Worm (Caenorhabditis elegans): ENCODE data around the gene srh-59.

DNA sequence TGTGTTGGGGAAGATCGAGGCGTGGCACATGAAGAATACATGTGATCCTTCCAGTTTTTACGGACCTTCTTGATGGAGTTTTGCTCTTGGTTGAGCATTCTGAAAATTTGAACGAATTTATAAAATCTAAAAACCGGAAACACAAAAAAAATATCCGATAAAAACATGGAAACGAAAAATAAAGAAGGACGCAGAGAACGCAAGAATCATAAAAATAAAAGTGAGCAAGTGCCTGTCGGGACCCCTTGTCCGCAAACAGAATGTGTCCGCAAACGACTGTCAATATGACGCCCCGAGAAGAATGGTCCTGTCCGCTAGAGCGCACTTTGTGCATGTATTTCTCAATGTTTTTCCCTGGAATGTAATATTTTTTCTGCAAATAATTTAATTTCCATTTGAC, 27.9 kb downstream of the srh-59 start, which contains the start of gene Y49F6A.5:
- no peak for TF ChIP-seq fos-1 (tag; optimal IDR thresholded peaks at IDR 0.05)
- TF ChIP-seq aly-2 (tag; optimal IDR thresholded peaks at IDR 0.05) = no peak
- no peak for TF ChIP-seq nhr-237 (tag; optimal IDR thresholded peaks at IDR 0.05)
- no peak for TF ChIP-seq nhr-12 (tag; optimal IDR thresholded peaks at IDR 0.05)
- TF ChIP-seq ceh-16 (tag; optimal IDR thresholded peaks at IDR 0.05) = no peak
- no peak for TF ChIP-seq dmd-4 (tag; optimal IDR thresholded peaks at IDR 0.05)
- no peak for TF ChIP-seq peb-1 (tag; optimal IDR thresholded peaks at IDR 0.05)
- TF ChIP-seq blmp-1 (tag; optimal IDR thresholded peaks at IDR 0.05; ENCODE audit: insufficient read depth) = no peak
- TF ChIP-seq snpc-4 (tag; optimal IDR thresholded peaks at IDR 0.05) = no peak
- TF ChIP-seq unc-62 (GFP tag; optimal IDR thresholded peaks at IDR 0.05) = no peak
- no peak for TF ChIP-seq nhr-10 (tag; optimal IDR thresholded peaks at IDR 0.05)
- no peak for TF ChIP-seq ceh-82 (tag; optimal IDR thresholded peaks at IDR 0.05)
- no peak for TF ChIP-seq R02D3.7 (tag; optimal IDR thresholded peaks at IDR 0.05)
- TF ChIP-seq lin-13 (GFP tag; optimal IDR thresholded peaks at IDR 0.05) = no peak

All from whole organism, L2 larva.